Fruit fly (Drosophila melanogaster) whole organism, embryonic: ENCODE data around the gene Rab3GAP1.

Source experiments
- Adf1 ChIP-seq: fragments of 200-800 bp; sonication (Bioruptor generic); IDR thresholded peaks from 2 replicates; pipeline ENCODE4 v1.3.6; 2022; ENCODE audit warnings: missing biosample characterization, missing genetic modification characterization
- Antp ChIP-seq: fragments of 200-800 bp; sonication (Bioruptor generic); optimal IDR thresholded peaks from 3 replicates; lab custom pipeline; 2016; ENCODE audit warnings: missing biosample characterization, missing genetic modification characterization
- Atf3 ChIP-seq: fragments of 200-800 bp; sonication (Bioruptor generic); optimal IDR thresholded peaks from 3 replicates; lab custom pipeline; 2016; ENCODE audit warnings: missing biosample characterization, missing genetic modification characterization
- B-H2 ChIP-seq: fragments of 200-800 bp; sonication (Bioruptor generic); optimal IDR thresholded peaks from 2 replicates; lab custom pipeline; 2018; ENCODE audit warnings: missing biosample characterization, mild to moderate bottlenecking, missing genetic modification characterization
- Bgb ChIP-seq: fragments of 200-800 bp; sonication (Bioruptor generic); IDR thresholded peaks from 2 replicates; pipeline ENCODE4 v1.3.6; 2022; ENCODE audit warnings: missing biosample characterization, missing genetic modification characterization; ENCODE audit not compliant: partially characterized antibody
- CG12659 ChIP-seq: fragments of 200-800 bp; sonication (Bioruptor generic); optimal IDR thresholded peaks from 3 replicates; lab custom pipeline; 2017; ENCODE audit warnings: mild to moderate bottlenecking, missing biosample characterization, missing genetic modification reagents, missing genetic modification characterization
- CG12942 ChIP-seq: fragments of 200-800 bp; sonication (Bioruptor generic); optimal IDR thresholded peaks from 3 replicates; lab custom pipeline; 2016; ENCODE audit warnings: missing biosample characterization, missing genetic modification characterization
- CG13296 ChIP-seq: fragments of 200-800 bp; sonication (Bioruptor generic); optimal IDR thresholded peaks from 3 replicates; lab custom pipeline; 2018; ENCODE audit warnings: missing biosample characterization, mild to moderate bottlenecking, missing genetic modification characterization
- CG14965 ChIP-seq: fragments of 200-800 bp; sonication (Bioruptor generic); optimal IDR thresholded peaks from 2 replicates; lab custom pipeline; 2016; ENCODE audit warnings: missing biosample characterization, missing genetic modification characterization, borderline replicate concordance
- CG15479 ChIP-seq: fragments of 200-800 bp; sonication (Bioruptor generic); optimal IDR thresholded peaks from 3 replicates; lab custom pipeline; 2019; ENCODE audit warnings: missing biosample characterization, mild to moderate bottlenecking, missing genetic modification characterization, moderate library complexity
- CG15514 ChIP-seq: fragments of 200-800 bp; sonication (Bioruptor generic); optimal IDR thresholded peaks from 3 replicates; lab custom pipeline; 2017; ENCODE audit warnings: missing biosample characterization, missing genetic modification characterization, mild to moderate bottlenecking, moderate library complexity, missing genetic modification reagents
- CG15601 ChIP-seq: fragments of 200-800 bp; sonication (Bioruptor generic); optimal IDR thresholded peaks from 3 replicates; lab custom pipeline; 2019; ENCODE audit warnings: missing biosample characterization, mild to moderate bottlenecking, missing genetic modification characterization, moderate library complexity
- CG16815 ChIP-seq: fragments of 200-800 bp; sonication (Bioruptor generic); optimal IDR thresholded peaks from 3 replicates; lab custom pipeline; 2017; ENCODE audit warnings: missing biosample characterization, mild to moderate bottlenecking, missing genetic modification characterization
- CG2129 ChIP-seq: fragments of 200-800 bp; sonication (Bioruptor generic); IDR thresholded peaks from 2 replicates; pipeline ENCODE4 v1.3.6; 2022; ENCODE audit warnings: missing biosample characterization, missing genetic modification characterization; ENCODE audit not compliant: partially characterized antibody
- CG4854 ChIP-seq: fragments of 200-800 bp; sonication (Bioruptor generic); optimal IDR thresholded peaks from 2 replicates; lab custom pipeline; 2016; ENCODE audit warnings: missing biosample characterization, missing genetic modification characterization, inconsistent platforms
- CG5180 ChIP-seq: fragments of 200-800 bp; sonication (Bioruptor generic); optimal IDR thresholded peaks from 3 replicates; lab custom pipeline; 2017; ENCODE audit warnings: missing biosample characterization, missing genetic modification characterization, mild to moderate bottlenecking, moderate library complexity, missing genetic modification reagents
- CG5245 ChIP-seq: fragments of 200-800 bp; sonication (Bioruptor generic); optimal IDR thresholded peaks from 3 replicates; lab custom pipeline; 2016; ENCODE audit warnings: missing biosample characterization, missing genetic modification characterization
- CG6683 ChIP-seq: fragments of 200-800 bp; sonication (Bioruptor generic); optimal IDR thresholded peaks from 2 replicates; lab custom pipeline; 2017; ENCODE audit warnings: missing biosample characterization, mild to moderate bottlenecking, missing genetic modification characterization, missing genetic modification reagents
- CG7271 ChIP-seq: fragments of 200-800 bp; sonication (Bioruptor generic); optimal IDR thresholded peaks from 2 replicates; lab custom pipeline; 2018; ENCODE audit warnings: missing biosample characterization, mild to moderate bottlenecking, missing genetic modification characterization, moderate library complexity
- CG7372 ChIP-seq: fragments of 200-800 bp; sonication (Bioruptor generic); IDR thresholded peaks from 2 replicates; pipeline ENCODE4 v1.3.6; 2022; ENCODE audit warnings: missing biosample characterization, missing genetic modification characterization
- CoRest ChIP-seq: fragments of 200-800 bp; sonication (Bioruptor generic); optimal IDR thresholded peaks from 3 replicates; lab custom pipeline; 2018; ENCODE audit warnings: missing biosample characterization, mild to moderate bottlenecking, missing genetic modification characterization, moderate library complexity
- Dek ChIP-seq: fragments of 200-800 bp; sonication (Bioruptor generic); optimal IDR thresholded peaks from 3 replicates; lab custom pipeline; 2019; ENCODE audit warnings: missing biosample characterization, mild to moderate bottlenecking, missing genetic modification characterization, moderate library complexity
- Dip2 ChIP-seq: fragments of 200-800 bp; sonication (Bioruptor generic); IDR thresholded peaks from 2 replicates; pipeline ENCODE4 v1.3.6; 2022; ENCODE audit warnings: missing biosample characterization, missing genetic modification characterization
- Doc2 ChIP-seq: fragments of 200-800 bp; sonication (Bioruptor generic); IDR thresholded peaks from 2 replicates; pipeline ENCODE4 v1.3.6; 2022; ENCODE audit warnings: missing biosample characterization, missing genetic modification characterization
- ERR ChIP-seq: fragments of 200-800 bp; sonication (Bioruptor generic); optimal IDR thresholded peaks from 2 replicates; lab custom pipeline; 2016; ENCODE audit warnings: missing biosample characterization, missing genetic modification characterization
- Fer1 ChIP-seq: fragments of 200-800 bp; sonication (Bioruptor generic); optimal IDR thresholded peaks from 2 replicates; lab custom pipeline; 2017; ENCODE audit warnings: missing biosample characterization, mild to moderate bottlenecking, missing genetic modification characterization
- GATAe ChIP-seq: fragments of 200-800 bp; sonication (Bioruptor generic); conservative IDR thresholded peaks from 2 replicates; pipeline ENCODE4 v1.3.6; 2022; ENCODE audit warnings: missing biosample characterization, missing genetic modification characterization
- Hr39 ChIP-seq: fragments of >200 bp; optimal IDR thresholded peaks from 2 replicates; lab custom pipeline; 2017
- Mes4 ChIP-seq: fragments of 200-800 bp; sonication (Bioruptor generic); optimal IDR thresholded peaks from 2 replicates; lab custom pipeline; 2016; ENCODE audit warnings: missing biosample characterization, missing genetic modification characterization
- Neu2 ChIP-seq: fragments of 200-800 bp; sonication (Bioruptor generic); optimal IDR thresholded peaks from 3 replicates; lab custom pipeline; 2016; ENCODE audit warnings: missing biosample characterization, missing genetic modification characterization, borderline replicate concordance
- Scr ChIP-seq: fragments of 200-800 bp; sonication (Bioruptor generic); IDR thresholded peaks from 2 replicates; pipeline ENCODE4 v1.3.6; 2022; ENCODE audit warnings: missing biosample characterization, missing genetic modification characterization; ENCODE audit not compliant: partially characterized antibody
- Sox100B ChIP-seq: fragments of 200-800 bp; sonication (Bioruptor generic); optimal IDR thresholded peaks from 3 replicates; lab custom pipeline; 2018; ENCODE audit warnings: missing biosample characterization, mild to moderate bottlenecking, missing genetic modification characterization
- Vsx1 ChIP-seq: fragments of 200-800 bp; sonication (Bioruptor generic); optimal IDR thresholded peaks from 2 replicates; lab custom pipeline; 2017; ENCODE audit warnings: missing biosample characterization, mild to moderate bottlenecking, missing genetic modification characterization, missing genetic modification reagents
- YL-1 ChIP-seq: fragments of 200-800 bp; sonication (Bioruptor generic); optimal IDR thresholded peaks from 3 replicates; lab custom pipeline; 2017; ENCODE audit warnings: missing biosample characterization, mild to moderate bottlenecking, missing genetic modification characterization
- gce ChIP-seq: fragments of 200-800 bp; sonication (Bioruptor generic); IDR thresholded peaks from 3 replicates; pipeline ENCODE4 v1.3.6; 2022; ENCODE audit warnings: missing biosample characterization, missing genetic modification characterization
- gsb ChIP-seq: fragments of 200-800 bp; sonication (Bioruptor generic); IDR thresholded peaks from 2 replicates; pipeline ENCODE4 v1.3.6; 2022; ENCODE audit warnings: missing biosample characterization, missing genetic modification characterization
- hth ChIP-seq: fragments of >200 bp; optimal IDR thresholded peaks from 2 replicates; lab custom pipeline; 2017; ENCODE audit warnings: inconsistent platforms
- jing ChIP-seq: fragments of 200-800 bp; sonication (Bioruptor generic); optimal IDR thresholded peaks from 2 replicates; lab custom pipeline; 2018; ENCODE audit warnings: missing biosample characterization, mild to moderate bottlenecking, missing genetic modification characterization
- jumu ChIP-seq: fragments of 200-800 bp; sonication (Bioruptor generic); optimal IDR thresholded peaks from 3 replicates; lab custom pipeline; 2016; ENCODE audit warnings: missing biosample characterization, missing genetic modification characterization
- lab ChIP-seq: fragments of 200-800 bp; sonication (Bioruptor generic); optimal IDR thresholded peaks from 3 replicates; lab custom pipeline; 2017; ENCODE audit warnings: missing biosample characterization, missing genetic modification characterization, mild to moderate bottlenecking, moderate library complexity, missing genetic modification reagents
- lilli ChIP-seq: fragments of 200-800 bp; sonication (Bioruptor generic); optimal IDR thresholded peaks from 3 replicates; lab custom pipeline; 2016; ENCODE audit warnings: missing biosample characterization, missing genetic modification characterization
- nau ChIP-seq: fragments of 200-800 bp; sonication (Bioruptor generic); optimal IDR thresholded peaks from 3 replicates; lab custom pipeline; 2017; ENCODE audit warnings: missing biosample characterization, mild to moderate bottlenecking, missing genetic modification characterization, missing genetic modification reagents
- peb ChIP-seq: fragments of 200-800 bp; sonication (Bioruptor generic); IDR thresholded peaks from 2 replicates; pipeline ENCODE4 v1.3.6; 2022; ENCODE audit warnings: missing biosample characterization, missing genetic modification characterization
- pfk ChIP-seq: fragments of 200-800 bp; sonication (Bioruptor generic); optimal IDR thresholded peaks from 2 replicates; lab custom pipeline; 2018; ENCODE audit warnings: missing biosample characterization, mild to moderate bottlenecking, missing genetic modification characterization, moderate library complexity
- ranshi ChIP-seq: fragments of 200-800 bp; sonication (Bioruptor generic); IDR thresholded peaks from 2 replicates; pipeline ENCODE4 v1.3.6; 2022; ENCODE audit warnings: missing biosample characterization, missing genetic modification characterization
- schlank ChIP-seq: fragments of 200-800 bp; sonication (Bioruptor generic); optimal IDR thresholded peaks from 2 replicates; lab custom pipeline; 2018; ENCODE audit warnings: missing biosample characterization, mild to moderate bottlenecking, missing genetic modification characterization
- sr ChIP-seq: fragments of 200-800 bp; sonication (Bioruptor generic); IDR thresholded peaks from 3 replicates; pipeline ENCODE4 v1.3.6; 2022; ENCODE audit warnings: missing biosample characterization, missing genetic modification characterization
- tna ChIP-seq: fragments of 200-800 bp; sonication (Bioruptor generic); IDR thresholded peaks from 2 replicates; pipeline ENCODE4 v1.3.6; 2022; ENCODE audit warnings: missing biosample characterization, missing genetic modification characterization; ENCODE audit not compliant: partially characterized antibody
- wdn ChIP-seq: fragments of 200-800 bp; sonication (Bioruptor generic); IDR thresholded peaks from 2 replicates; pipeline ENCODE4 v1.3.6; 2022; ENCODE audit warnings: missing biosample characterization, missing genetic modification characterization
- z ChIP-seq: fragments of 200-800 bp; sonication (Bioruptor generic); IDR thresholded peaks from 3 replicates; pipeline ENCODE4 v1.3.6; 2022; ENCODE audit warnings: missing biosample characterization, missing genetic modification characterization
- zfh2 ChIP-seq: fragments of 200-800 bp; sonication (Bioruptor generic); optimal IDR thresholded peaks from 2 replicates; lab custom pipeline; 2016; ENCODE audit warnings: missing biosample characterization, missing genetic modification characterization

Gene Rab3GAP1

dm6 chr2L:1620797-1621196 lies 9.8 kb upstream of the Rab3GAP1 start (continued):
- TF ChIP-seq Adf1 (GFP tag; lab: Robert Waterston, UW) (peak; percentile 30; the same call in 1 of the 2 replicates), Antp (GFP tag; lab: Kevin White, UChicago) (peak; percentile 63), CG5180 (GFP tag; lab: Kevin White, UChicago) (peak; percentile 48), CG13296 (GFP tag; lab: Kevin White, UChicago) (peak; percentile 60), lab (GFP tag; lab: Kevin White, UChicago) (peak; percentile 87), schlank (tag; lab: Kevin White, UChicago) (peak; percentile 25), ERR (peak; percentile 29), CG6683 (peak; percentile 55), CG15514 (GFP tag; lab: Kevin White, UChicago) (peak; percentile 52), peb (no peak), B-H2 (peak; percentile 42), CG15601 (tag; lab: Kevin White, UChicago) (peak; percentile 20), CG5245 (GFP tag; lab: Kevin White, UChicago) (no peak), YL-1 (GFP tag; lab: Kevin White, UChicago) (no peak), CG2129 (GFP tag; lab: Robert Waterston, UW) (no peak), CG4854 (GFP tag; lab: Kevin White, UChicago) (peak; percentile 1), CG14965 (GFP tag; lab: Kevin White, UChicago) (no peak), jing (GFP tag; lab: Kevin White, UChicago) (peak; percentile 45), pfk (no peak), gsb (GFP tag; lab: Robert Waterston, UW) (no peak), Fer1 (GFP tag; lab: Kevin White, UChicago) (peak; percentile 81), Doc2 (GFP tag; lab: Robert Waterston, UW) (no peak), zfh2 (peak; percentile 27), Atf3 (peak; percentile 52), jumu (GFP tag; lab: Kevin White, UChicago) (no peak), z (GFP tag; lab: Robert Waterston, UW) (no peak), Neu2 (GFP tag; lab: Kevin White, UChicago) (no peak), sr (GFP tag; lab: Robert Waterston, UW) (0 out of 3 replicates have a peak, but pooled peaks have one; percentile 12), CG7271 (tag; lab: Kevin White, UChicago) (no peak), CG12659 (peak; percentile 71), CG7372 (GFP tag; lab: Robert Waterston, UW) (peak; percentile 57), Scr (GFP tag; lab: Robert Waterston, UW) (no peak), CoRest (tag; lab: Kevin White, UChicago) (peak; percentile 68), CG16815 (GFP tag; lab: Kevin White, UChicago) (no peak), Sox100B (GFP tag; lab: Kevin White, UChicago) (peak; percentile 59), CG12942 (GFP tag; lab: Kevin White, UChicago) (peak; percentile 21), Bgb (GFP tag; lab: Robert Waterston, UW) (no peak), Hr39 (lab: Kevin White, UChicago) (no peak), Dek (tag; lab: Kevin White, UChicago) (peak; percentile 73), nau (GFP tag; lab: Kevin White, UChicago) (peak; percentile 25), hth (lab: Kevin White, UChicago) (no peak), wdn (GFP tag; lab: Robert Waterston, UW) (peak; percentile 55), Dip2 (GFP tag; lab: Robert Waterston, UW) (no peak), Vsx1 (GFP tag; lab: Kevin White, UChicago) (no peak), CG15479 (GFP tag; lab: Kevin White, UChicago) (no peak), gce (GFP tag; lab: Robert Waterston, UW) (0 out of 3 replicates have a peak, but pooled peaks have one; percentile 41), ranshi (GFP tag; lab: Robert Waterston, UW) (peak; percentile 80), GATAe (GFP tag; lab: Robert Waterston, UW) (no peak), tna (GFP tag; lab: Robert Waterston, UW) (no peak), lilli (GFP tag; lab: Kevin White, UChicago) (peak; percentile 58), Mes4 (peak; percentile 53)
